Worm (Caenorhabditis elegans): Measurements from ENCODE around the gene ZK896.4.

- TF ChIP-seq pax-1 (tag; optimal IDR thresholded peaks at IDR 0.05) = no peak
- no peak for TF ChIP-seq elt-2 (tag; optimal IDR thresholded peaks at IDR 0.05)
- TF ChIP-seq fax-1 (tag; optimal IDR thresholded peaks at IDR 0.05) = no peak
- no peak for TF ChIP-seq nfya-1 (tag; optimal IDR thresholded peaks at IDR 0.05)
- TF ChIP-seq pha-4 (tag; optimal IDR thresholded peaks at IDR 0.05) = no peak
- no peak for TF ChIP-seq ceh-2 (tag; optimal IDR thresholded peaks at IDR 0.05)
- TF ChIP-seq zip-5 (tag; optimal IDR thresholded peaks at IDR 0.05) = no peak
- no peak for TF ChIP-seq sox-4 (tag; optimal IDR thresholded peaks at IDR 0.05)
- no peak for TF ChIP-seq ztf-16 (tag; optimal IDR thresholded peaks at IDR 0.05)
- TF ChIP-seq ceh-31 (tag; optimal IDR thresholded peaks at IDR 0.05) = no peak
- no peak for TF ChIP-seq ama-1 (optimal IDR thresholded peaks at IDR 0.05)
- TF ChIP-seq tbx-2 (tag; optimal IDR thresholded peaks at IDR 0.05) = no peak
- no peak for TF ChIP-seq lin-11 (tag; optimal IDR thresholded peaks at IDR 0.05)
- no peak for TF ChIP-seq ceh-30 (tag; optimal IDR thresholded peaks at IDR 0.05)
Measured at ce11 chrIV:12896371-12896882, 13.3 kb upstream of the ZK896.4 start, which contains the start of gene K08D8.7.

All from whole organism, late embryonic.